Fruit fly (Drosophila melanogaster): ENCODE measurements around the gene Axud1.

Axud1 gene

dm6 chr2L:2382971-2383370 is 17.8 kb downstream of the Axud1 start, which contains the start of gene PIG-Wa (continued):
- no peak for TF ChIP-seq gt (GFP tag; IDR thresholded peaks at IDR 0.05)
- TF ChIP-seq BtbVII (GFP tag; optimal IDR thresholded peaks at IDR 0.05): no peak
- TF ChIP-seq CG1792 (GFP tag; optimal IDR thresholded peaks at IDR 0.05): no peak
- TF ChIP-seq dpn (GFP tag; optimal IDR thresholded peaks at IDR 0.05): peak in 1 of 2 experiments; percentile 11
- TF ChIP-seq nom (GFP tag; optimal IDR thresholded peaks at IDR 0.05): no peak
- no peak for TF ChIP-seq zfh2 (GFP tag; optimal IDR thresholded peaks at IDR 0.05)
- TF ChIP-seq CTCF (GFP tag; optimal IDR thresholded peaks at IDR 0.05): no peak
- peak; percentile 6 for TF ChIP-seq mam (GFP tag; optimal IDR thresholded peaks at IDR 0.05)
- no peak for TF ChIP-seq kah (GFP tag; optimal IDR thresholded peaks at IDR 0.05)
- TF ChIP-seq oc (tag; optimal IDR thresholded peaks at IDR 0.05): no peak
- TF ChIP-seq lola (GFP tag; optimal IDR thresholded peaks at IDR 0.05): no peak
- no peak for TF ChIP-seq tio (GFP tag; optimal IDR thresholded peaks at IDR 0.05)
- TF ChIP-seq Dbx (GFP tag; IDR thresholded peaks at IDR 0.05): no peak
- TF ChIP-seq br (optimal IDR thresholded peaks at IDR 0.05): no peak
- no peak for TF ChIP-seq Hr78 (GFP tag; optimal IDR thresholded peaks at IDR 0.05)
- TF ChIP-seq Ada2b (GFP tag; IDR thresholded peaks at IDR 0.05): no peak
- no peak for TF ChIP-seq sug (tag; optimal IDR thresholded peaks at IDR 0.05)
- TF ChIP-seq Gsc (GFP tag; IDR thresholded peaks at IDR 0.05): no peak
- TF ChIP-seq Taf1 (GFP tag; IDR thresholded peaks at IDR 0.05): no peak
- TF ChIP-seq Atf-2 (GFP tag; optimal IDR thresholded peaks at IDR 0.05): no peak
- no peak for TF ChIP-seq Hr39 (optimal IDR thresholded peaks at IDR 0.05)
- TF ChIP-seq unpg (GFP tag; optimal IDR thresholded peaks at IDR 0.05): no peak
- no peak for TF ChIP-seq CG1832 (GFP tag; optimal IDR thresholded peaks at IDR 0.05)
- no peak for TF ChIP-seq CG8089 (GFP tag; optimal IDR thresholded peaks at IDR 0.05)
- TF ChIP-seq onecut (GFP tag; IDR thresholded peaks at IDR 0.05): no peak
- TF ChIP-seq MESR4 (GFP tag; optimal IDR thresholded peaks at IDR 0.05): no peak
- TF ChIP-seq D19B (GFP tag; optimal IDR thresholded peaks at IDR 0.05): no peak
- TF ChIP-seq jing (GFP tag; optimal IDR thresholded peaks at IDR 0.05): no peak
- no peak for TF ChIP-seq CG3407 (GFP tag; optimal IDR thresholded peaks at IDR 0.05)
- TF ChIP-seq CG12071 (GFP tag; optimal IDR thresholded peaks at IDR 0.05): no peak
- TF ChIP-seq Poxn (GFP tag; IDR thresholded peaks at IDR 0.05): no peak
- no peak for TF ChIP-seq CG17829 (tag; optimal IDR thresholded peaks at IDR 0.05)
- no peak for TF ChIP-seq C15 (GFP tag; IDR thresholded peaks at IDR 0.05)
- no peak for TF ChIP-seq CG3163 (GFP tag; optimal IDR thresholded peaks at IDR 0.05)
- peak; percentile 39; the same call in 1 of the 3 replicates for TF ChIP-seq row (GFP tag; IDR thresholded peaks at IDR 0.05)
- TF ChIP-seq NC2α (GFP tag; optimal IDR thresholded peaks at IDR 0.05): no peak
- no peak for TF ChIP-seq CG1233 (GFP tag; optimal IDR thresholded peaks at IDR 0.05)
- TF ChIP-seq Dip3 (GFP tag; optimal IDR thresholded peaks at IDR 0.05): no peak
- no peak for TF ChIP-seq PHDP (tag; optimal IDR thresholded peaks at IDR 0.05)
- peak; percentile 18 for TF ChIP-seq CG15601 (tag; optimal IDR thresholded peaks at IDR 0.05)
- no peak for TF ChIP-seq ab (GFP tag; optimal IDR thresholded peaks at IDR 0.05)
- no peak for TF ChIP-seq Antp (GFP tag; optimal IDR thresholded peaks at IDR 0.05)
- no peak for TF ChIP-seq her (GFP tag; optimal IDR thresholded peaks at IDR 0.05)
- TF ChIP-seq CG18764 (GFP tag; optimal IDR thresholded peaks at IDR 0.05): no peak
- peak; percentile 70; the same call in 2 of the 3 replicates for TF ChIP-seq Opbp (GFP tag; IDR thresholded peaks at IDR 0.05; ENCODE audit: partially characterized antibody)
- no peak for TF ChIP-seq ato (GFP tag; IDR thresholded peaks at IDR 0.05; ENCODE audit: partially characterized antibody)
- no peak for TF ChIP-seq CG7963 (GFP tag; IDR thresholded peaks at IDR 0.05; ENCODE audit: partially characterized antibody)
- TF ChIP-seq CG5180 (GFP tag; optimal IDR thresholded peaks at IDR 0.05): no peak
- no peak for TF ChIP-seq CG8281 (tag; optimal IDR thresholded peaks at IDR 0.05)
- no peak for TF ChIP-seq eve (GFP tag; optimal IDR thresholded peaks at IDR 0.05)
- no peak for TF ChIP-seq gsb-n (tag; optimal IDR thresholded peaks at IDR 0.05)
- no peak for TF ChIP-seq caup (GFP tag; optimal IDR thresholded peaks at IDR 0.05; ENCODE audit: severe bottlenecking)
- no peak for TF ChIP-seq dysf (GFP tag; IDR thresholded peaks at IDR 0.05)

Measured in whole organism, embryonic.